Fruit fly (Drosophila melanogaster) whole organism, embryonic: ENCODE data around the gene CG6511.
A peak's percentile ranks its signal among the peaks of the same experiment; 100 is the strongest.

Source experiments
- CG10321 ChIP-seq: fragments of 200-800 bp; sonication (Bioruptor generic); IDR thresholded peaks from 2 replicates; pipeline ENCODE4 v1.3.6; 2022; ENCODE audit warnings: missing biosample characterization, missing genetic modification characterization
- CG10366 ChIP-seq: fragments of 200-800 bp; sonication (Bioruptor generic); IDR thresholded peaks from 2 replicates; pipeline ENCODE4 v1.3.6; 2022; ENCODE audit warnings: missing biosample characterization, missing genetic modification characterization
- CG10462 ChIP-seq: fragments of 200-800 bp; sonication (Bioruptor generic); optimal IDR thresholded peaks from 2 replicates; lab custom pipeline; 2016; ENCODE audit warnings: missing biosample characterization, missing genetic modification characterization
- CG11398 ChIP-seq: fragments of 200-800 bp; sonication (Bioruptor generic); optimal IDR thresholded peaks from 2 replicates; lab custom pipeline; 2016; ENCODE audit warnings: missing biosample characterization, missing genetic modification characterization
- CG11723 ChIP-seq: fragments of 200-800 bp; sonication (Bioruptor generic); optimal IDR thresholded peaks from 2 replicates; lab custom pipeline; 2017; ENCODE audit warnings: missing biosample characterization, mild to moderate bottlenecking, missing genetic modification characterization
- CG12659 ChIP-seq: fragments of 200-800 bp; sonication (Bioruptor generic); optimal IDR thresholded peaks from 3 replicates; lab custom pipeline; 2017; ENCODE audit warnings: mild to moderate bottlenecking, missing biosample characterization, missing genetic modification reagents, missing genetic modification characterization
- CG12744 ChIP-seq: fragments of 200-800 bp; sonication (Bioruptor generic); optimal IDR thresholded peaks from 2 replicates; lab custom pipeline; 2016; ENCODE audit warnings: missing biosample characterization, missing genetic modification characterization
- CG1529 ChIP-seq: fragments of 200-800 bp; sonication (Bioruptor generic); optimal IDR thresholded peaks from 3 replicates; lab custom pipeline; 2018; ENCODE audit warnings: missing biosample characterization, missing genetic modification characterization
- CG2199 ChIP-seq: fragments of 200-800 bp; sonication (Bioruptor generic); IDR thresholded peaks from 3 replicates; pipeline ENCODE4 v1.3.6; 2022; ENCODE audit warnings: missing biosample characterization, missing genetic modification characterization
- CG2202 ChIP-seq: fragments of 200-800 bp; sonication (Bioruptor generic); optimal IDR thresholded peaks from 2 replicates; lab custom pipeline; 2018; ENCODE audit warnings: missing biosample characterization, mild to moderate bottlenecking, missing genetic modification characterization
- CG3407 ChIP-seq: fragments of 200-800 bp; sonication (Bioruptor generic); optimal IDR thresholded peaks from 2 replicates; lab custom pipeline; 2018; ENCODE audit warnings: missing biosample characterization, mild to moderate bottlenecking, missing genetic modification characterization
- CG4360 ChIP-seq: fragments of 200-800 bp; sonication (Bioruptor generic); IDR thresholded peaks from 2 replicates; pipeline ENCODE4 v1.3.6; 2022; ENCODE audit warnings: missing biosample characterization, missing genetic modification characterization
- CG4730 ChIP-seq: fragments of 200-800 bp; sonication (Bioruptor generic); IDR thresholded peaks from 2 replicates; pipeline ENCODE4 v1.3.6; 2022; ENCODE audit warnings: missing biosample characterization, missing genetic modification characterization
- CG6654 ChIP-seq: fragments of 200-800 bp; sonication (Bioruptor generic); optimal IDR thresholded peaks from 2 replicates; lab custom pipeline; 2017; ENCODE audit warnings: missing biosample characterization, mild to moderate bottlenecking, missing genetic modification characterization
- CG6813 ChIP-seq: fragments of 200-800 bp; sonication (Bioruptor generic); optimal IDR thresholded peaks from 2 replicates; lab custom pipeline; 2017; ENCODE audit warnings: missing biosample characterization, missing genetic modification characterization, mild to moderate bottlenecking, moderate library complexity, missing genetic modification reagents
- CG7556 ChIP-seq: fragments of 200-800 bp; sonication (Bioruptor generic); optimal IDR thresholded peaks from 2 replicates; lab custom pipeline; 2017; ENCODE audit warnings: missing biosample characterization, mild to moderate bottlenecking, missing genetic modification characterization
- CG7745 ChIP-seq: fragments of 200-800 bp; sonication (Bioruptor generic); optimal IDR thresholded peaks from 2 replicates; lab custom pipeline; 2018; ENCODE audit warnings: missing biosample characterization, mild to moderate bottlenecking, missing genetic modification characterization, moderate library complexity
- CG7987 ChIP-seq: fragments of 200-800 bp; sonication (Bioruptor generic); optimal IDR thresholded peaks from 2 replicates; lab custom pipeline; 2018; ENCODE audit warnings: missing biosample characterization, mild to moderate bottlenecking, missing genetic modification characterization, moderate library complexity
- CG8765 ChIP-seq: fragments of 200-800 bp; sonication (Bioruptor generic); IDR thresholded peaks from 2 replicates; pipeline ENCODE4 v1.3.6; 2022; ENCODE audit warnings: missing biosample characterization, missing genetic modification characterization
- CHES-1-like ChIP-seq: fragments of 200-800 bp; sonication (Bioruptor generic); optimal IDR thresholded peaks from 2 replicates; lab custom pipeline; 2016; ENCODE audit warnings: missing biosample characterization, missing genetic modification characterization
- Elba2 ChIP-seq: fragments of 200-800 bp; sonication (Bioruptor generic); optimal IDR thresholded peaks from 3 replicates; lab custom pipeline; 2016; ENCODE audit warnings: missing biosample characterization, missing genetic modification characterization
- GATAe ChIP-seq: fragments of 200-800 bp; sonication (Bioruptor generic); conservative IDR thresholded peaks from 2 replicates; pipeline ENCODE4 v1.3.6; 2022; ENCODE audit warnings: missing biosample characterization, missing genetic modification characterization
- Gug ChIP-seq: fragments of 200-800 bp; sonication (Bioruptor generic); IDR thresholded peaks from 4 replicates; pipeline ENCODE4 v1.3.6; 2022; ENCODE audit warnings: missing biosample characterization, missing genetic modification characterization
- HLHmδ ChIP-seq: fragments of 200-800 bp; sonication (Bioruptor generic); optimal IDR thresholded peaks from 2 replicates; lab custom pipeline; 2018; ENCODE audit warnings: missing biosample characterization, mild to moderate bottlenecking, missing genetic modification characterization, moderate library complexity
- Hr39 ChIP-seq: fragments of >200 bp; optimal IDR thresholded peaks from 2 replicates; lab custom pipeline; 2017
- Lhr ChIP-seq: fragments of 200-800 bp; sonication (Bioruptor generic); optimal IDR thresholded peaks from 3 replicates; lab custom pipeline; 2017; ENCODE audit warnings: mild to moderate bottlenecking, missing biosample characterization, missing genetic modification reagents, missing genetic modification characterization
- Myb ChIP-seq: fragments of 200-800 bp; sonication (Bioruptor generic); optimal IDR thresholded peaks from 2 replicates; lab custom pipeline; 2016; ENCODE audit warnings: missing biosample characterization, missing genetic modification characterization
- Pdp1 ChIP-seq, 2 experiments: fragments of 200-800 bp; sonication (Bioruptor generic); optimal IDR thresholded peaks; 3 replicates each; lab custom pipeline; 2016; ENCODE audit warnings: missing biosample characterization in 2 of 2, missing genetic modification characterization in 2 of 2, mild to moderate bottlenecking in 1 of 2, moderate library complexity in 1 of 2
- Sin3A ChIP-seq: fragments of >200 bp; optimal IDR thresholded peaks from 2 replicates; lab custom pipeline; 2018
- Sry-δ ChIP-seq: fragments of 200-800 bp; sonication (Bioruptor generic); optimal IDR thresholded peaks from 2 replicates; lab custom pipeline; 2016; ENCODE audit warnings: missing biosample characterization, missing genetic modification characterization
- aop ChIP-seq: fragments of 200-800 bp; sonication (Bioruptor generic); IDR thresholded peaks from 2 replicates; pipeline ENCODE4 v1.3.6; 2022; ENCODE audit warnings: missing biosample characterization, missing genetic modification characterization
- chinmo ChIP-seq: fragments of 200-800 bp; sonication (Bioruptor generic); IDR thresholded peaks from 4 replicates; pipeline ENCODE4 v1.3.6; 2022; ENCODE audit warnings: missing biosample characterization, missing genetic modification characterization; ENCODE audit not compliant: partially characterized antibody
- croc ChIP-seq: fragments of 200-800 bp; sonication (Bioruptor generic); conservative IDR thresholded peaks from 3 replicates; pipeline ENCODE4 v1.3.6; 2022; ENCODE audit warnings: missing biosample characterization, missing genetic modification characterization
- crol ChIP-seq: fragments of 200-800 bp; sonication (Bioruptor generic); IDR thresholded peaks from 2 replicates; pipeline ENCODE4 v1.3.6; 2022; ENCODE audit warnings: missing biosample characterization, missing genetic modification characterization
- cwo ChIP-seq: fragments of 200-800 bp; sonication (Bioruptor generic); optimal IDR thresholded peaks from 3 replicates; lab custom pipeline; 2017; ENCODE audit warnings: missing biosample characterization, missing genetic modification characterization, mild to moderate bottlenecking, moderate library complexity, missing genetic modification reagents
- fd64A ChIP-seq: fragments of 200-800 bp; sonication (Bioruptor generic); optimal IDR thresholded peaks from 3 replicates; lab custom pipeline; 2018; ENCODE audit warnings: missing biosample characterization, mild to moderate bottlenecking, missing genetic modification characterization
- gce ChIP-seq: fragments of 200-800 bp; sonication (Bioruptor generic); IDR thresholded peaks from 3 replicates; pipeline ENCODE4 v1.3.6; 2022; ENCODE audit warnings: missing biosample characterization, missing genetic modification characterization
- her ChIP-seq: fragments of 200-800 bp; sonication (Bioruptor generic); optimal IDR thresholded peaks from 2 replicates; lab custom pipeline; 2016; ENCODE audit warnings: missing biosample characterization, missing genetic modification characterization
- odd ChIP-seq: fragments of 200-800 bp; sonication (Bioruptor generic); optimal IDR thresholded peaks from 2 replicates; lab custom pipeline; 2017; ENCODE audit warnings: missing biosample characterization, mild to moderate bottlenecking, missing genetic modification characterization
- otp ChIP-seq: fragments of 200-800 bp; sonication (Bioruptor generic); IDR thresholded peaks from 3 replicates; pipeline ENCODE4, ENCODE4 v1.3.6; 2022; ENCODE audit warnings: missing biosample characterization, missing genetic modification characterization
- p53 ChIP-seq: fragments of 200-800 bp; sonication (Bioruptor generic); optimal IDR thresholded peaks from 2 replicates; lab custom pipeline; 2016; ENCODE audit warnings: missing biosample characterization, missing genetic modification characterization
- prd ChIP-seq, 3 experiments: fragments of >200 bp in 2 of 3; fragments of 200-800 bp in 1 of 3; sonication (Bioruptor generic) in 1 of 3; optimal IDR thresholded peaks in 2 of 3; IDR thresholded peaks in 1 of 3; 2 replicates in 2 of 3; 3 replicates in 1 of 3; pipeline versions ENCODE4 v1.3.6 to Lab custom; 2017 to 2022; ENCODE audit warnings: missing biosample characterization in 1 of 3, missing genetic modification characterization in 1 of 3
- sens-2 ChIP-seq: fragments of 200-800 bp; sonication (Bioruptor generic); IDR thresholded peaks from 2 replicates; pipeline ENCODE4 v1.3.6; 2022; ENCODE audit warnings: missing biosample characterization, missing genetic modification characterization
- sna ChIP-seq: fragments of 200-800 bp; sonication (Bioruptor generic); IDR thresholded peaks from 2 replicates; pipeline ENCODE4 v1.3.6; 2022; ENCODE audit warnings: missing biosample characterization, missing genetic modification characterization; ENCODE audit not compliant: partially characterized antibody
- sr ChIP-seq: fragments of 200-800 bp; sonication (Bioruptor generic); IDR thresholded peaks from 3 replicates; pipeline ENCODE4 v1.3.6; 2022; ENCODE audit warnings: missing biosample characterization, missing genetic modification characterization
- ssp ChIP-seq: fragments of 200-800 bp; sonication (Bioruptor generic); IDR thresholded peaks from 2 replicates; pipeline ENCODE4 v1.3.6; 2022; ENCODE audit warnings: missing biosample characterization, missing genetic modification characterization
- stwl ChIP-seq: fragments of 200-800 bp; sonication (Bioruptor generic); optimal IDR thresholded peaks from 3 replicates; lab custom pipeline; 2018; ENCODE audit warnings: missing biosample characterization, mild to moderate bottlenecking, missing genetic modification characterization, moderate library complexity
- tio ChIP-seq: fragments of 200-800 bp; sonication (Bioruptor generic); optimal IDR thresholded peaks from 2 replicates; lab custom pipeline; 2017; ENCODE audit warnings: missing biosample characterization, missing genetic modification characterization, inconsistent platforms
- tx ChIP-seq: fragments of 200-800 bp; sonication (Bioruptor generic); optimal IDR thresholded peaks from 2 replicates; lab custom pipeline; 2016; ENCODE audit warnings: missing biosample characterization, missing genetic modification characterization
- unpg ChIP-seq: fragments of 200-800 bp; sonication (Bioruptor generic); optimal IDR thresholded peaks from 3 replicates; lab custom pipeline; 2018; ENCODE audit warnings: missing biosample characterization, mild to moderate bottlenecking, missing genetic modification characterization, moderate library complexity
- vvl ChIP-seq: fragments of 200-800 bp; sonication (Bioruptor generic); IDR thresholded peaks from 2 replicates; pipeline ENCODE4 v1.3.6; 2022; ENCODE audit warnings: missing biosample characterization, missing genetic modification characterization
- zf30C ChIP-seq: fragments of 200-800 bp; sonication (Bioruptor generic); optimal IDR thresholded peaks from 3 replicates; lab custom pipeline; 2018; ENCODE audit warnings: missing biosample characterization, mild to moderate bottlenecking, missing genetic modification characterization

Gene CG6511

DNA sequence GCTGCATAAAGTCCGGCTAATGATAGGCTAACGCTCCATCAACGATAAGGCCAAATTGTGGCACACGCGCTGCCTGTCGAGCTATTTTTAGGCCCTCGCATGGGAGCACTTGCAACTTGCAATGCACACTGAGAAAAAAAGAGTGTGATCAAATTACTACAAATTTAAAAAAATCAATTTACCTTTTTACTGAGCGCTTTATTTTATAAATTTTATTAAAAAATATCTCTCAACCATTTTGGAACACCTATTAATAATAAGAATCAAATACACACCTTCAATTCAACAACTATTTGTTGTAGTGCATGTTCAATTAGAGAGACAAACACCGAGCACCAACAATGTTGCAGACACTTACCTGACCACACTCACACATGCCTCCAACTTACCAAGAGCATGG lies 44.4 kb downstream of the CG6511 start (continued):
- TF ChIP-seq CG4360 (GFP tag; lab: Robert Waterston, UW) (0 out of 2 replicates have a peak, but pooled peaks have one; percentile 4), prd (optimal IDR thresholded peaks at IDR 0.05; lab: Kevin White, UChicago) (no peak), prd (GFP tag; IDR thresholded peaks at IDR 0.05; lab: Robert Waterston, UW) (peak; percentile 18; the same call in 2 of the 3 replicates), CG11398 (no peak), CG10366 (peak; percentile 54), odd (GFP tag; lab: Kevin White, UChicago) (no peak), unpg (GFP tag; lab: Kevin White, UChicago) (peak; percentile 80), CG12659 (GFP tag; lab: Kevin White, UChicago) (no peak), CHES-1-like (GFP tag; lab: Kevin White, UChicago) (no peak), CG3407 (GFP tag; lab: Kevin White, UChicago) (no peak), stwl (tag; lab: Kevin White, UChicago) (peak; percentile 20), Elba2 (no peak), Pdp1 (GFP tag; optimal IDR thresholded peaks at IDR 0.05; lab: Kevin White, UChicago) (no peak), CG10321 (no peak), CG7987 (GFP tag; lab: Kevin White, UChicago) (no peak), CG2199 (GFP tag; lab: Robert Waterston, UW) (no peak), Gug (GFP tag; lab: Robert Waterston, UW) (no peak), CG2202 (no peak), tio (GFP tag; lab: Kevin White, UChicago) (no peak), CG11723 (GFP tag; lab: Kevin White, UChicago) (no peak), HLHmδ (GFP tag; lab: Kevin White, UChicago) (no peak), sr (GFP tag; lab: Robert Waterston, UW) (0 out of 3 replicates have a peak, but pooled peaks have one; percentile 17), cwo (GFP tag; lab: Kevin White, UChicago) (no peak), CG4730 (peak; percentile 8; the same call in 1 of the 2 replicates), vvl (GFP tag; lab: Robert Waterston, UW) (peak; percentile 71), gce (peak; percentile 78; the same call in 2 of the 3 replicates), crol (GFP tag; lab: Robert Waterston, UW) (no peak), otp (GFP tag; lab: Robert Waterston, UW) (peak; percentile 73), CG7556 (GFP tag; lab: Kevin White, UChicago) (no peak), CG6813 (GFP tag; lab: Kevin White, UChicago) (no peak), CG1529 (GFP tag; lab: Kevin White, UChicago) (no peak), zf30C (GFP tag; lab: Kevin White, UChicago) (peak; percentile 71), sens-2 (GFP tag; lab: Robert Waterston, UW) (peak; percentile 64), Sin3A (no peak), Lhr (GFP tag; lab: Kevin White, UChicago) (no peak), CG8765 (GFP tag; lab: Robert Waterston, UW) (peak; percentile 18; the same call in 1 of the 2 replicates), croc (GFP tag; lab: Robert Waterston, UW) (peak; percentile 12), CG6654 (GFP tag; lab: Kevin White, UChicago) (no peak), aop (GFP tag; lab: Robert Waterston, UW) (no peak), Sry-δ (GFP tag; lab: Kevin White, UChicago) (no peak), CG12744 (no peak), ssp (GFP tag; lab: Robert Waterston, UW) (no peak), Hr39 (lab: Kevin White, UChicago) (no peak), p53 (GFP tag; lab: Kevin White, UChicago) (no peak), GATAe (no peak), sna (GFP tag; lab: Robert Waterston, UW) (no peak), fd64A (no peak), chinmo (GFP tag; lab: Robert Waterston, UW) (no peak), CG7745 (no peak), Myb (no peak), her (GFP tag; lab: Kevin White, UChicago) (no peak), CG10462 (no peak), tx (GFP tag; lab: Kevin White, UChicago) (no peak)
